Worm (Caenorhabditis elegans) whole organism, L1 larva: ENCODE results near the gene K10D2.5.

Experiments
- C04F5.9 ChIP-seq: sonication (generic microtip); optimal IDR thresholded peaks from 2 replicates; lab custom pipeline; 2016; ENCODE audit warnings: missing genetic modification characterization, missing compliant biosample characterization
- C16A3.4 ChIP-seq: fragments of 150-350 bp; optimal IDR thresholded peaks from 2 replicates; lab custom pipeline; 2014; ENCODE audit warnings: missing biosample characterization, missing genetic modification characterization
- Y116A8C.19 ChIP-seq: sonication (generic microtip); optimal IDR thresholded peaks from 2 replicates; lab custom pipeline; 2016; ENCODE audit warnings: missing compliant biosample characterization, missing genetic modification characterization, borderline replicate concordance
- alr-1 ChIP-seq: fragments of 200-800 bp; sonication (Bioruptor generic); optimal IDR thresholded peaks from 2 replicates; lab custom pipeline; 2018; ENCODE audit warnings: borderline replicate concordance, mild to moderate bottlenecking, missing genetic modification characterization, missing compliant biosample characterization
- aly-2 ChIP-seq: fragments of 150-350 bp; optimal IDR thresholded peaks from 2 replicates; lab custom pipeline; 2014; ENCODE audit warnings: missing biosample characterization, missing genetic modification characterization
- ama-1 ChIP-seq: fragments of 150-350 bp; optimal IDR thresholded peaks from 2 replicates; lab custom pipeline; 2014
- blmp-1 ChIP-seq: fragments of 150-350 bp; optimal IDR thresholded peaks from 2 replicates; lab custom pipeline; 2014; ENCODE audit warnings: missing biosample characterization, missing genetic modification characterization
- ceh-8 ChIP-seq: fragments of 200-800 bp; sonication (Bioruptor generic); optimal IDR thresholded peaks from 2 replicates; lab custom pipeline; 2018; ENCODE audit warnings: mild to moderate bottlenecking, missing genetic modification characterization, moderate library complexity, missing compliant biosample characterization
- ces-1 ChIP-seq: fragments of 150-350 bp; optimal IDR thresholded peaks from 2 replicates; lab custom pipeline; 2014; ENCODE audit warnings: missing biosample characterization, missing genetic modification reagents, missing genetic modification characterization
- dpl-1 ChIP-seq, 3 experiments: fragments of 150-350 bp in 2 of 3; sonication (generic microtip) in 1 of 3; optimal IDR thresholded peaks; 2 replicates each; lab custom pipeline; 2014 to 2017; ENCODE audit warnings: missing biosample characterization in 3 of 3, missing genetic modification characterization in 3 of 3, missing genetic modification reagents in 3 of 3
- efl-1 ChIP-seq, 4 experiments: fragments of 150-350 bp; optimal IDR thresholded peaks in 3 of 4; peaks in 1 of 4; 1 replicate in 1 of 4; 2 replicates in 3 of 4; lab custom pipeline; 2014; ENCODE audit warnings: missing biosample characterization in 2 of 4, missing genetic modification characterization in 2 of 4, missing genetic modification reagents in 2 of 4
- egl-13 ChIP-seq: sonication (generic microtip); optimal IDR thresholded peaks from 2 replicates; lab custom pipeline; 2016; ENCODE audit warnings: missing genotype, missing genetic modification reagents, missing genetic modification characterization, missing compliant biosample characterization
- egl-27 ChIP-seq, 2 experiments: fragments of 150-350 bp in 1 of 2; sonication (generic microtip); optimal IDR thresholded peaks; 3 replicates each; lab custom pipeline; 2017 to 2018; ENCODE audit warnings: missing biosample characterization in 2 of 2, missing genetic modification characterization in 2 of 2, missing genetic modification reagents in 2 of 2
- elt-3 ChIP-seq, 6 experiments: fragments of 150-350 bp in 1 of 6; sonication (generic microtip); optimal IDR thresholded peaks; 2 replicates each; lab custom pipeline; 2017 to 2018; ENCODE audit warnings: missing biosample characterization in 6 of 6, missing genetic modification characterization in 6 of 6, inconsistent platforms in 1 of 6
- fos-1 ChIP-seq: fragments of 150-350 bp; optimal IDR thresholded peaks from 2 replicates; lab custom pipeline; 2014; ENCODE audit warnings: missing biosample characterization, missing genetic modification characterization
- grh-1 ChIP-seq: fragments of 200-800 bp; sonication (Bioruptor generic); IDR thresholded peaks from 2 replicates; pipeline ENCODE4 v1.3.6; 2022; ENCODE audit warnings: missing genetic modification reagents, missing genetic modification characterization, missing compliant biosample characterization
- hlh-4 ChIP-seq: sonication (generic microtip); optimal IDR thresholded peaks from 2 replicates; lab custom pipeline; 2016; ENCODE audit warnings: mild to moderate bottlenecking, missing genetic modification characterization, missing compliant biosample characterization
- irx-1 ChIP-seq: sonication (generic microtip); optimal IDR thresholded peaks from 2 replicates; lab custom pipeline; 2016; ENCODE audit warnings: missing genetic modification characterization, missing compliant biosample characterization
- isw-1 ChIP-seq: fragments of 200-800 bp; sonication (Bioruptor generic); IDR thresholded peaks from 2 replicates; pipeline ENCODE4 v1.3.6; 2022; ENCODE audit warnings: missing genetic modification characterization, missing compliant biosample characterization
- lin-13 ChIP-seq: fragments of 150-350 bp; optimal IDR thresholded peaks from 2 replicates; lab custom pipeline; 2014; ENCODE audit warnings: missing biosample characterization, missing genetic modification reagents, missing genetic modification characterization
- lin-14 ChIP-seq: fragments of 200-800 bp; sonication (Bioruptor generic); optimal IDR thresholded peaks from 2 replicates; lab custom pipeline; 2018; ENCODE audit warnings: mild to moderate bottlenecking, missing genetic modification characterization, moderate library complexity, missing compliant biosample characterization
- lin-15B ChIP-seq: fragments of 150-350 bp; sonication (generic microtip); optimal IDR thresholded peaks from 3 replicates; lab custom pipeline; 2014; ENCODE audit warnings: missing biosample characterization, missing genetic modification characterization
- lin-35 ChIP-seq, 2 experiments: fragments of 150-350 bp; optimal IDR thresholded peaks; 2 replicates each; lab custom pipeline; 2014; ENCODE audit warnings: missing biosample characterization in 2 of 2, missing genetic modification characterization in 2 of 2, missing genetic modification reagents in 2 of 2
- lsy-2 ChIP-seq, 2 experiments: fragments of 150-350 bp; optimal IDR thresholded peaks; 2 replicates each; lab custom pipeline; 2014; ENCODE audit warnings: missing biosample characterization in 2 of 2, missing genetic modification characterization in 2 of 2
- mab-9 ChIP-seq: fragments of 200-800 bp; sonication (Bioruptor generic); IDR thresholded peaks from 2 replicates; pipeline ENCODE4 v1.3.6; 2022; ENCODE audit warnings: missing genetic modification reagents, missing genetic modification characterization, missing compliant biosample characterization
- mdl-1 ChIP-seq, 2 experiments: fragments of 150-350 bp; optimal IDR thresholded peaks; 2 replicates each; lab custom pipeline; 2014 to 2017; ENCODE audit warnings: missing biosample characterization in 2 of 2, missing genetic modification characterization in 2 of 2, inconsistent platforms in 1 of 2
- mef-2 ChIP-seq: fragments of 150-350 bp; optimal IDR thresholded peaks from 2 replicates; lab custom pipeline; 2014; ENCODE audit warnings: missing biosample characterization, missing genetic modification characterization
- mep-1 ChIP-seq: fragments of 150-350 bp; optimal IDR thresholded peaks from 2 replicates; lab custom pipeline; 2014; ENCODE audit warnings: missing biosample characterization, missing genetic modification characterization
- nhr-11 ChIP-seq: fragments of 150-350 bp; optimal IDR thresholded peaks from 2 replicates; lab custom pipeline; 2014; ENCODE audit warnings: missing biosample characterization, missing genetic modification characterization
- nhr-12 ChIP-seq: sonication (generic microtip); optimal IDR thresholded peaks from 2 replicates; lab custom pipeline; 2017; ENCODE audit warnings: missing biosample characterization, missing genetic modification characterization
- nhr-47 ChIP-seq: sonication (generic microtip); optimal IDR thresholded peaks from 2 replicates; lab custom pipeline; 2016; ENCODE audit warnings: mild to moderate bottlenecking, missing genetic modification characterization, moderate library complexity, missing compliant biosample characterization
- nhr-77 ChIP-seq: fragments of 150-350 bp; optimal IDR thresholded peaks from 2 replicates; lab custom pipeline; 2014; ENCODE audit warnings: missing biosample characterization, missing genetic modification characterization
- nhr-84 ChIP-seq: sonication (generic microtip); optimal IDR thresholded peaks from 2 replicates; lab custom pipeline; 2017; ENCODE audit warnings: missing biosample characterization, missing genetic modification characterization
- pag-3 ChIP-seq: sonication (generic microtip); optimal IDR thresholded peaks from 2 replicates; lab custom pipeline; 2017; ENCODE audit warnings: missing genetic modification characterization, mild to moderate bottlenecking, missing compliant biosample characterization, antibody characterized with exemption, borderline replicate concordance; ENCODE audit not compliant: insufficient read depth
- pax-3 ChIP-seq: fragments of 200-800 bp; sonication (Bioruptor generic); optimal IDR thresholded peaks from 2 replicates; lab custom pipeline; 2018; ENCODE audit warnings: mild to moderate bottlenecking, missing genetic modification characterization, moderate library complexity, missing compliant biosample characterization
- pqm-1 ChIP-seq: sonication (generic microtip); optimal IDR thresholded peaks from 3 replicates; lab custom pipeline; 2017; ENCODE audit warnings: missing biosample characterization, missing genetic modification characterization
- skn-1 ChIP-seq: fragments of 150-350 bp; optimal IDR thresholded peaks from 2 replicates; lab custom pipeline; 2014; ENCODE audit warnings: missing biosample characterization, missing genetic modification characterization
- snu-23 ChIP-seq: sonication (generic microtip); optimal IDR thresholded peaks from 2 replicates; lab custom pipeline; 2016; ENCODE audit warnings: missing genetic modification characterization, missing compliant biosample characterization
- sup-37 ChIP-seq: fragments of 200-800 bp; sonication (Bioruptor generic); optimal IDR thresholded peaks from 2 replicates; lab custom pipeline; 2018; ENCODE audit warnings: mild to moderate bottlenecking, missing genetic modification characterization, missing compliant biosample characterization
- swsn-7 ChIP-seq: sonication (generic microtip); optimal IDR thresholded peaks from 2 replicates; lab custom pipeline; 2016; ENCODE audit warnings: missing genetic modification characterization, missing compliant biosample characterization
- tbx-2 ChIP-seq: sonication (generic microtip); optimal IDR thresholded peaks from 2 replicates; lab custom pipeline; 2016; ENCODE audit warnings: missing genetic modification characterization, missing compliant biosample characterization
- unc-62 ChIP-seq: fragments of 150-350 bp; optimal IDR thresholded peaks from 2 replicates; lab custom pipeline; 2014; ENCODE audit warnings: missing biosample characterization, missing genetic modification reagents, missing genetic modification characterization
- vab-15 ChIP-seq: sonication (generic microtip); optimal IDR thresholded peaks from 2 replicates; lab custom pipeline; 2017; ENCODE audit warnings: missing genotype, mild to moderate bottlenecking, missing genetic modification characterization, missing compliant biosample characterization
- xbp-1 ChIP-seq: sonication (generic microtip); optimal IDR thresholded peaks from 2 replicates; lab custom pipeline; 2016; ENCODE audit warnings: missing genetic modification characterization, missing compliant biosample characterization
- zag-1 ChIP-seq: fragments of 150-350 bp; optimal IDR thresholded peaks from 2 replicates; lab custom pipeline; 2014; ENCODE audit warnings: missing biosample characterization, missing genetic modification characterization

The K10D2.5 gene

DNA sequence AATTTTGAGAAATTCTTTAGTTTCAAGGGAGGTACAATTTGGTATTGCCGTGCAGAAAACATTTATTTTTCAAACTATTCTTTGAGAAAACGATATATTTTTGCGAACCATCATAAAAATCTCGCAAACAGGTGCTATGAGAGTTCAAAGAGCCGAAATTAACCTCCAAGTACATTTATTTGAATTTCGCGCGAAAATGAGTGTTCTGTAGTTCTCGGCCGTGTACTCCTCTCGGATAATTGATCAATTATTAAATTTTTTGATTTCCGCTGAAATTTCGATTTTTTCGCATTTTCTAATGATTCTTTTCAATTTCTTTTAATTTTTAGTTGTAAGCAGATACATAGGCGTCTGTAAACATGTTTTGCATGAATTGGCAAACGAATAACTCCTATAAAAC, 17.7 kb downstream of the K10D2.5 start (continued):
- TF ChIP-seq pag-3 (no peak), pax-3 (tag; lab: Kevin White, UChicago) (peak; percentile 16), lin-13 (GFP tag; lab: Kevin White, UChicago) (no peak), blmp-1 (tag; lab: Kevin White, UChicago) (peak; percentile 18), egl-13 (tag; lab: Kevin White, UChicago) (peak; percentile 57), hlh-4 (no peak), skn-1 (tag; lab: Kevin White, UChicago) (peak; percentile 22), irx-1 (tag; lab: Kevin White, UChicago) (peak; percentile 72), mdl-1 (tag; optimal IDR thresholded peaks at IDR 0.05; lab: Kevin White, UChicago) (no peak), aly-2 (tag; lab: Kevin White, UChicago) (no peak), snu-23 (GFP tag; lab: Kevin White, UChicago) (peak; percentile 39), elt-3 (tag; optimal IDR thresholded peaks at IDR 0.05; lab: Kevin White, UChicago) (no peak), mef-2 (tag; lab: Kevin White, UChicago) (no peak), sup-37 (no peak), xbp-1 (tag; lab: Kevin White, UChicago) (peak; percentile 50), nhr-12 (tag; lab: Kevin White, UChicago) (no peak), pqm-1 (tag; lab: Kevin White, UChicago) (no peak), fos-1 (tag; lab: Kevin White, UChicago) (peak; percentile 23), zag-1 (tag; lab: Kevin White, UChicago) (no peak), unc-62 (GFP tag; lab: Kevin White, UChicago) (no peak), isw-1 (GFP tag; lab: Robert Waterston, UW) (no peak), swsn-7 (tag; lab: Kevin White, UChicago) (peak; percentile 48), alr-1 (no peak), nhr-77 (tag; lab: Kevin White, UChicago) (no peak), nhr-11 (tag; lab: Kevin White, UChicago) (no peak), ces-1 (no peak), nhr-84 (tag; lab: Kevin White, UChicago) (no peak), grh-1 (GFP tag; lab: Robert Waterston, UW) (peak; percentile 43; the same call in 1 of the 2 replicates), mep-1 (no peak), ama-1 (lab: Kevin White, UChicago) (no peak), Y116A8C.19 (tag; lab: Kevin White, UChicago) (no peak), egl-27 (tag; optimal IDR thresholded peaks at IDR 0.05; lab: Kevin White, UChicago) (no peak)

DNA sequence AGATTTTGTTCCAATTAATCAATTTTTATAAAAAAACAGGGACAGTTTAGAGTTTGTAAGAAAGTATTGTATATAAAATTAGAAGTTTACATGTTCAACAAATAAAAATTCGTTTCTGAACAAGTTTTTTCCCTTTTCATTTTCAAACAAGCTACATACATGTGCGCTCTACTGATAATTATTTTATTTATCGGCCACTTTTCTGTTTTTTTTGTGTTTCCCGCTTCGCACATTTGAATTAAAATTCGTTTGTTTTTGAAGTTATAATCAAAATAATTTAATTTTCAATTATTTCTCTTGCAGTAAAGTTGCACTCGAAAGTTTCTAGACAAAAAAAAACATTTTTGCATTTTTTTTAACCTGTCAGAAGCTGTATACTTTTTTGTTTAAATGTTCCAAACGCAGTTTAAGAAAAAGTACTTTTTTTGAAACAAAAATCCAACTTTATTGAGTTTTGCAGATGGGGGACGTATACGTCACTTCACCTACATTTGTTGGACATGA, 18.2 kb downstream of the K10D2.5 start, which contains the start of gene hira-1:
TSS of gene hira-1 (plus strand) at position 454 of the 504 bp plus-strand sequence.
- peak; percentile 43 for TF ChIP-seq blmp-1 (tag; lab: Kevin White, UChicago)
- peak; percentile 21 for TF ChIP-seq lin-14 (GFP tag; lab: Kevin White, UChicago)
- TF ChIP-seq ceh-8, result no peak
- TF ChIP-seq swsn-7 (tag; lab: Kevin White, UChicago), result no peak
- no peak for TF ChIP-seq elt-3 (tag; optimal IDR thresholded peaks at IDR 0.05; lab: Kevin White, UChicago)
- no peak for TF ChIP-seq tbx-2 (tag; lab: Kevin White, UChicago)
- TF ChIP-seq snu-23 (GFP tag; lab: Kevin White, UChicago), result peak; percentile 16
- TF ChIP-seq dpl-1 (GFP tag; optimal IDR thresholded peaks at IDR 0.05; lab: Kevin White, UChicago), result peak; percentile 62 to 82 (median 63)
- peak; percentile 70 to 77 for TF ChIP-seq efl-1 (optimal IDR thresholded peaks at IDR 0.05; lab: Kevin White, UChicago)
- peak; percentile 77 to 97 for TF ChIP-seq efl-1 (GFP tag; optimal IDR thresholded peaks at IDR 0.05 in 1 of 2; lab: Kevin White, UChicago)
- no peak for TF ChIP-seq mab-9 (GFP tag; lab: Robert Waterston, UW)
- TF ChIP-seq lsy-2 (tag; optimal IDR thresholded peaks at IDR 0.05; lab: Kevin White, UChicago), result peak; percentile 31 to 71
- no peak for TF ChIP-seq C04F5.9 (tag; lab: Kevin White, UChicago)
- TF ChIP-seq mep-1, result no peak
- TF ChIP-seq nhr-47 (tag; lab: Kevin White, UChicago), result no peak
- peak; percentile 49 for TF ChIP-seq C16A3.4 (tag; lab: Kevin White, UChicago)
- peak; percentile 76 to 82 for TF ChIP-seq lin-35 (GFP tag; optimal IDR thresholded peaks at IDR 0.05; lab: Kevin White, UChicago)
- peak; percentile 62 for TF ChIP-seq lin-15B (tag; lab: Kevin White, UChicago)
- TF ChIP-seq vab-15 (tag; lab: Kevin White, UChicago), result peak; percentile 12
